Worm (Caenorhabditis elegans) whole organism, young adult: Measurements from ENCODE around the gene trpp-6.
A peak's percentile ranks its signal among the peaks of the same experiment; 100 is the strongest.

Experiments
- B0035.1 ChIP-seq: sonication (generic microtip); optimal IDR thresholded peaks from 2 replicates; lab custom pipeline; 2016; ENCODE audit warnings: missing genetic modification characterization, mild to moderate bottlenecking, missing compliant biosample characterization, missing genotype, missing genetic modification reagents
- C06A6.2 ChIP-seq: fragments of 200-800 bp; sonication (Bioruptor generic); conservative IDR thresholded peaks from 2 replicates; pipeline ENCODE4 v1.3.6; 2022; ENCODE audit warnings: missing genetic modification characterization, missing compliant biosample characterization
- D2030.7 ChIP-seq: fragments of 200-800 bp; sonication (Bioruptor generic); IDR thresholded peaks from 2 replicates; pipeline ENCODE4 v1.3.6; 2022; ENCODE audit warnings: missing genetic modification reagents, missing genetic modification characterization, missing compliant biosample characterization
- F33H1.4 ChIP-seq: fragments of 200-800 bp; sonication (Bioruptor generic); IDR thresholded peaks from 2 replicates; pipeline ENCODE4 v1.3.6; 2022; ENCODE audit warnings: missing genetic modification reagents, missing genetic modification characterization, missing compliant biosample characterization
- F52B5.7 ChIP-seq: sonication (generic microtip); optimal IDR thresholded peaks from 2 replicates; lab custom pipeline; 2016; ENCODE audit warnings: mild to moderate bottlenecking, missing genetic modification characterization, missing compliant biosample characterization
- F57C9.4 ChIP-seq: sonication (generic microtip); optimal IDR thresholded peaks from 2 replicates; lab custom pipeline; 2017; ENCODE audit warnings: mild to moderate bottlenecking, missing genetic modification characterization, missing compliant biosample characterization
- T07F8.4 ChIP-seq: sonication (generic microtip); optimal IDR thresholded peaks from 2 replicates; lab custom pipeline; 2016; ENCODE audit warnings: mild to moderate bottlenecking, missing genetic modification characterization, moderate library complexity, missing compliant biosample characterization
- Y79H2A.3 ChIP-seq: fragments of 200-800 bp; sonication (Bioruptor generic); conservative IDR thresholded peaks from 2 replicates; pipeline ENCODE4 v1.3.6; 2022; ENCODE audit warnings: missing genetic modification reagents, missing genetic modification characterization, missing compliant biosample characterization
- Y95B8A.8 ChIP-seq: fragments of 200-800 bp; sonication (Bioruptor generic); IDR thresholded peaks from 2 replicates; pipeline ENCODE4 v1.3.6; 2022; ENCODE audit warnings: missing genetic modification reagents, missing genetic modification characterization, missing compliant biosample characterization
- attf-5 ChIP-seq: fragments of 200-800 bp; sonication (Bioruptor generic); optimal IDR thresholded peaks from 2 replicates; lab custom pipeline; 2018; ENCODE audit warnings: mild to moderate bottlenecking, missing genetic modification characterization, missing compliant biosample characterization
- ccch-3 ChIP-seq: fragments of 200-800 bp; sonication (Bioruptor generic); optimal IDR thresholded peaks from 2 replicates; lab custom pipeline; 2018; ENCODE audit warnings: mild to moderate bottlenecking, missing genetic modification characterization, missing compliant biosample characterization
- cebp-1 ChIP-seq, 2 experiments: fragments of 200-800 bp in 1 of 2; sonication (Bioruptor generic) in 1 of 2; sonication (generic microtip) in 1 of 2; IDR thresholded peaks in 1 of 2; optimal IDR thresholded peaks in 1 of 2; 2 replicates each; pipeline versions ENCODE4 v1.3.6 to Lab custom; 2017 to 2022; ENCODE audit warnings: missing compliant biosample characterization in 2 of 2, missing genetic modification characterization in 2 of 2, mild to moderate bottlenecking in 1 of 2, missing genetic modification reagents in 1 of 2, moderate library complexity in 1 of 2
- ceh-100 ChIP-seq: fragments of 200-800 bp; sonication (Bioruptor generic); IDR thresholded peaks from 2 replicates; pipeline ENCODE4 v1.3.6; 2022; ENCODE audit warnings: missing genetic modification reagents, missing genetic modification characterization, missing compliant biosample characterization
- ceh-27 ChIP-seq: fragments of 200-800 bp; sonication (Bioruptor generic); optimal IDR thresholded peaks from 2 replicates; lab custom pipeline; 2018; ENCODE audit warnings: mild to moderate bottlenecking, missing genetic modification characterization, moderate library complexity, missing compliant biosample characterization
- ceh-40 ChIP-seq: fragments of 200-800 bp; sonication (Bioruptor generic); IDR thresholded peaks from 2 replicates; pipeline ENCODE4 v1.3.6; 2022; ENCODE audit warnings: missing genetic modification characterization, missing compliant biosample characterization
- ceh-79 ChIP-seq: sonication (generic microtip); optimal IDR thresholded peaks from 2 replicates; lab custom pipeline; 2017; ENCODE audit warnings: mild to moderate bottlenecking, missing genetic modification characterization, missing compliant biosample characterization
- dox-1 ChIP-seq: fragments of 200-800 bp; sonication (Bioruptor generic); IDR thresholded peaks from 2 replicates; pipeline ENCODE4 v1.3.6; 2022; ENCODE audit warnings: missing genetic modification reagents, missing genetic modification characterization, missing compliant biosample characterization
- dpl-1 ChIP-seq: fragments of 150-350 bp; optimal IDR thresholded peaks from 2 replicates; lab custom pipeline; 2014; ENCODE audit warnings: missing biosample characterization, missing genetic modification reagents, missing genetic modification characterization
- egl-44 ChIP-seq: fragments of 200-800 bp; sonication (Bioruptor generic); IDR thresholded peaks from 2 replicates; pipeline ENCODE4 v1.3.6; 2022; ENCODE audit warnings: missing genetic modification reagents, missing genetic modification characterization, missing compliant biosample characterization
- egrh-3 ChIP-seq: fragments of 200-800 bp; sonication (Bioruptor generic); IDR thresholded peaks from 2 replicates; pipeline ENCODE4 v1.3.6; 2022; ENCODE audit warnings: missing genetic modification reagents, missing genetic modification characterization, missing compliant biosample characterization
- him-1 ChIP-seq: sonication (generic microtip); optimal IDR thresholded peaks from 2 replicates; lab custom pipeline; 2016; ENCODE audit warnings: missing genotype, missing genetic modification reagents, missing genetic modification characterization, missing compliant biosample characterization
- hsf-1 ChIP-seq: fragments of 200-800 bp; sonication (Bioruptor generic); IDR thresholded peaks from 2 replicates; pipeline ENCODE4 v1.3.6; 2022; ENCODE audit warnings: missing genetic modification reagents, missing genetic modification characterization, missing compliant biosample characterization
- lin-35 ChIP-seq, 3 experiments: fragments of 150-350 bp in 2 of 3; sonication (generic microtip) in 1 of 3; optimal IDR thresholded peaks; 2 replicates each; lab custom pipeline; 2014 to 2018; ENCODE audit warnings: missing biosample characterization in 3 of 3, missing genetic modification characterization in 3 of 3, missing genetic modification reagents in 3 of 3
- lin-40 ChIP-seq: sonication (generic microtip); optimal IDR thresholded peaks from 2 replicates; lab custom pipeline; 2016; ENCODE audit warnings: missing genetic modification characterization, mild to moderate bottlenecking, missing compliant biosample characterization, missing genotype, missing genetic modification reagents
- lin-54 ChIP-seq: fragments of 200-800 bp; sonication (Bioruptor generic); optimal IDR thresholded peaks from 2 replicates; lab custom pipeline; 2018; ENCODE audit warnings: mild to moderate bottlenecking, missing genetic modification characterization, missing compliant biosample characterization
- madf-10 ChIP-seq: sonication (generic microtip); optimal IDR thresholded peaks from 2 replicates; lab custom pipeline; 2016; ENCODE audit warnings: mild to moderate bottlenecking, missing genetic modification characterization, missing compliant biosample characterization
- madf-8 ChIP-seq: fragments of 200-800 bp; sonication (Bioruptor generic); conservative IDR thresholded peaks from 2 replicates; pipeline ENCODE4 v1.3.6; 2022; ENCODE audit warnings: missing genetic modification reagents, missing genetic modification characterization, missing compliant biosample characterization
- mcd-1 ChIP-seq: fragments of 200-800 bp; sonication (Bioruptor generic); IDR thresholded peaks from 2 replicates; pipeline ENCODE4 v1.3.6; 2022; ENCODE audit warnings: missing genetic modification reagents, missing genetic modification characterization, missing compliant biosample characterization
- mel-28 ChIP-seq: sonication (generic microtip); optimal IDR thresholded peaks from 2 replicates; lab custom pipeline; 2016; ENCODE audit warnings: borderline replicate concordance, mild to moderate bottlenecking, missing genetic modification characterization, missing compliant biosample characterization
- mes-4 ChIP-seq: sonication (generic microtip); optimal IDR thresholded peaks from 2 replicates; lab custom pipeline; 2016; ENCODE audit warnings: missing genotype, missing genetic modification characterization, missing compliant biosample characterization
- nfya-1 ChIP-seq: sonication (generic microtip); optimal IDR thresholded peaks from 2 replicates; lab custom pipeline; 2017; ENCODE audit warnings: antibody characterized with exemption, missing compliant biosample characterization, missing genetic modification characterization, borderline replicate concordance; ENCODE audit not compliant: insufficient read depth
- nfya-2 ChIP-seq: fragments of 200-800 bp; sonication (Bioruptor generic); IDR thresholded peaks from 2 replicates; pipeline ENCODE4 v1.3.6; 2022; ENCODE audit warnings: missing genetic modification reagents, missing genetic modification characterization, missing compliant biosample characterization
- nhr-120 ChIP-seq: fragments of 200-800 bp; sonication (Bioruptor generic); IDR thresholded peaks from 2 replicates; pipeline ENCODE4 v1.3.6; 2022; ENCODE audit warnings: missing genetic modification characterization, missing compliant biosample characterization
- nhr-90 ChIP-seq: sonication (generic microtip); optimal IDR thresholded peaks from 2 replicates; lab custom pipeline; 2016; ENCODE audit warnings: missing genotype, mild to moderate bottlenecking, missing genetic modification characterization, missing compliant biosample characterization
- rpc-1 ChIP-seq, 2 experiments: fragments of 150-350 bp in 1 of 2; sonication (generic microtip) in 1 of 2; optimal IDR thresholded peaks; 2 replicates each; lab custom pipeline; 2014 to 2018; ENCODE audit warnings: missing biosample characterization in 1 of 2, missing genetic modification characterization in 1 of 2, missing genetic modification reagents in 1 of 2, missing genotype in 1 of 2
- sdz-38 ChIP-seq: sonication (generic microtip); optimal IDR thresholded peaks from 2 replicates; lab custom pipeline; 2016; ENCODE audit warnings: missing genotype, missing genetic modification characterization, missing compliant biosample characterization
- snpc-1.1 ChIP-seq: sonication (generic microtip); optimal IDR thresholded peaks from 2 replicates; lab custom pipeline; 2017; ENCODE audit warnings: missing genetic modification characterization, mild to moderate bottlenecking, missing compliant biosample characterization, antibody characterized with exemption, moderate library complexity, missing genotype, missing genetic modification reagents; ENCODE audit not compliant: insufficient read depth
- snpc-3.4 ChIP-seq: sonication (generic microtip); optimal IDR thresholded peaks from 2 replicates; lab custom pipeline; 2017; ENCODE audit warnings: missing genetic modification characterization, mild to moderate bottlenecking, missing compliant biosample characterization, antibody characterized with exemption, moderate library complexity, missing genotype, missing genetic modification reagents
- somi-1 ChIP-seq: fragments of 200-800 bp; sonication (Bioruptor generic); optimal IDR thresholded peaks from 2 replicates; lab custom pipeline; 2018; ENCODE audit warnings: mild to moderate bottlenecking, missing genetic modification characterization, missing compliant biosample characterization
- tbp1 ChIP-seq: fragments of 200-800 bp; sonication (Bioruptor generic); optimal IDR thresholded peaks from 2 replicates; lab custom pipeline; 2018; ENCODE audit warnings: mild to moderate bottlenecking, missing genetic modification characterization, missing compliant biosample characterization
- tbx-9 ChIP-seq: sonication (generic microtip); optimal IDR thresholded peaks from 2 replicates; lab custom pipeline; 2016; ENCODE audit warnings: borderline replicate concordance, missing genetic modification characterization, inconsistent platforms, missing compliant biosample characterization
- zfh-2 ChIP-seq: fragments of 200-800 bp; sonication (Bioruptor generic); conservative IDR thresholded peaks from 2 replicates; pipeline ENCODE4 v1.3.6; 2022; ENCODE audit warnings: missing genetic modification reagents, missing genetic modification characterization, missing compliant biosample characterization
- zim-3 ChIP-seq: sonication (generic microtip); optimal IDR thresholded peaks from 2 replicates; lab custom pipeline; 2017; ENCODE audit warnings: mild to moderate bottlenecking, missing genetic modification characterization, moderate library complexity, missing compliant biosample characterization
- ztf-25 ChIP-seq: fragments of 200-800 bp; sonication (Bioruptor generic); IDR thresholded peaks from 2 replicates; pipeline ENCODE4 v1.3.6; 2022; ENCODE audit warnings: missing genetic modification reagents, missing genetic modification characterization, missing compliant biosample characterization
- ztf-3 ChIP-seq: fragments of 200-800 bp; sonication (Bioruptor generic); optimal IDR thresholded peaks from 2 replicates; lab custom pipeline; 2018; ENCODE audit warnings: mild to moderate bottlenecking, missing genetic modification characterization, missing compliant biosample characterization

Gene trpp-6

ce11 chrV:10036275-10036674 is 44.6 kb downstream of the trpp-6 start, which contains the start of gene T06E8.2 (continued):
- no peak for TF ChIP-seq egl-44 (GFP tag; lab: Robert Waterston, UW)
- no peak for TF ChIP-seq ceh-100 (GFP tag; lab: Robert Waterston, UW)
- TF ChIP-seq Y95B8A.8 (GFP tag; lab: Robert Waterston, UW), result no peak
- TF ChIP-seq snpc-1.1 (tag; lab: Kevin White, UChicago), result no peak
- TF ChIP-seq zfh-2 (GFP tag; lab: Robert Waterston, UW), result no peak
- no peak for TF ChIP-seq tbx-9 (tag; lab: Kevin White, UChicago)
- TF ChIP-seq ztf-25 (GFP tag; lab: Robert Waterston, UW), result no peak
- TF ChIP-seq madf-10 (tag; lab: Kevin White, UChicago), result no peak
- no peak for TF ChIP-seq cebp-1 (GFP tag; IDR thresholded peaks at IDR 0.05; lab: Robert Waterston, UW)
- TF ChIP-seq cebp-1 (tag; optimal IDR thresholded peaks at IDR 0.05; lab: Kevin White, UChicago), result peak; percentile 12
- TF ChIP-seq lin-54 (GFP tag; lab: Kevin White, UChicago), result no peak
- no peak for TF ChIP-seq hsf-1 (GFP tag; lab: Robert Waterston, UW)
- TF ChIP-seq T07F8.4 (tag; lab: Kevin White, UChicago), result no peak
- no peak for TF ChIP-seq B0035.1 (tag; lab: Kevin White, UChicago)
- no peak for TF ChIP-seq D2030.7 (GFP tag; lab: Robert Waterston, UW)
- TF ChIP-seq mel-28 (tag; lab: Kevin White, UChicago), result no peak
- TF ChIP-seq nfya-1, result no peak
- TF ChIP-seq nhr-120 (GFP tag; lab: Robert Waterston, UW), result no peak
- no peak for TF ChIP-seq ceh-40 (GFP tag; lab: Robert Waterston, UW)
- no peak for TF ChIP-seq C06A6.2 (GFP tag; lab: Robert Waterston, UW)
- TF ChIP-seq dpl-1 (GFP tag; lab: Kevin White, UChicago), result no peak

DNA sequence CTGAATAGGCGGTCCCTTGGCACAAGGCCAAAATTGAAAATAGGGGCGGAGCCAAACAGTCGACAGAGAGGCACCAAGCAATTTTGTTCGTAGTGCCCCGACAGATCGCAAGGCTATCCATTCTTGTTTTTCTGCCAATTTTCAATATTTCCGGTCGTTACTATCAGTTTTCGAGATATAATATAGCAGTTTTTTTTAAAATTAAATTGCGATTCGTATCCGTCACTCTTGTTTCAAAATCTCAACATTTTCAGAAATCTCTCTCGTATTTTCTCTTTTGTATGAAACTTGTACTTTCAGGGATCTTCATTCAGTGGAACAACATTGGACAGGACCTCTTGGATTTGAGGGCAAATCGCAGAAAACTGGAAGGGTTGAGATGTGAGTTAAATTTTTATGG is 45.3 kb downstream of the trpp-6 start, which contains the start of gene F57A8.1:
Gene F57A8.1 (plus strand): TSS at position 301 of the 400 bp plus-strand sequence.
- no peak for TF ChIP-seq zim-3

ce11 chrV:10039837-10040236 is 48.1 kb downstream of the trpp-6 start:
- TF ChIP-seq Y95B8A.8 (GFP tag; lab: Robert Waterston, UW) (no peak), mcd-1 (peak; percentile 59), ceh-27 (peak; percentile 48), ztf-3 (GFP tag; lab: Kevin White, UChicago) (no peak), tbp1 (GFP tag; lab: Kevin White, UChicago) (peak; percentile 33), lin-40 (tag; lab: Kevin White, UChicago) (peak; percentile 55), nfya-2 (GFP tag; lab: Robert Waterston, UW) (no peak), dox-1 (GFP tag; lab: Robert Waterston, UW) (peak; percentile 69), lin-35 (GFP tag; optimal IDR thresholded peaks at IDR 0.05; lab: Kevin White, UChicago) (peak in 1 of 3 experiments; percentile 28), egrh-3 (GFP tag; lab: Robert Waterston, UW) (peak; percentile 48), Y79H2A.3 (no peak), snpc-3.4 (tag; lab: Kevin White, UChicago) (no peak), T07F8.4 (tag; lab: Kevin White, UChicago) (no peak), him-1 (tag; lab: Kevin White, UChicago) (no peak), F57C9.4 (tag; lab: Kevin White, UChicago) (no peak), attf-5 (GFP tag; lab: Kevin White, UChicago) (peak; percentile 32), nfya-1 (no peak), ccch-3 (GFP tag; lab: Kevin White, UChicago) (no peak), somi-1 (GFP tag; lab: Kevin White, UChicago) (no peak), nhr-90 (no peak), ceh-79 (tag; lab: Kevin White, UChicago) (no peak), mes-4 (tag; lab: Kevin White, UChicago) (no peak), F52B5.7 (tag; lab: Kevin White, UChicago) (no peak), rpc-1 (optimal IDR thresholded peaks at IDR 0.05; lab: Kevin White, UChicago) (no peak), rpc-1 (tag; optimal IDR thresholded peaks at IDR 0.05; lab: Kevin White, UChicago) (no peak), sdz-38 (tag; lab: Kevin White, UChicago) (no peak), madf-8 (GFP tag; lab: Robert Waterston, UW) (no peak), F33H1.4 (GFP tag; lab: Robert Waterston, UW) (no peak)
